Worm (Caenorhabditis elegans) whole organism, L4 larva: ENCODE results near the gene fbxa-61.
"Not testable (repeated sequence)": the region's sequence is repeated elsewhere in the genome, so short reads cannot be mapped to it uniquely, and the experiment has no call there.

Experiments
- daf-19 ChIP-seq: fragments of 200-800 bp; sonication (Bioruptor generic); conservative IDR thresholded peaks from 2 replicates; pipeline ENCODE4 v1.3.6; 2022; ENCODE audit warnings: missing genetic modification characterization, missing compliant biosample characterization
- egl-27 ChIP-seq: sonication (generic microtip); optimal IDR thresholded peaks from 3 replicates; lab custom pipeline; 2017; ENCODE audit warnings: missing biosample characterization, missing genetic modification reagents, missing genetic modification characterization
- lsy-2 ChIP-seq, 2 experiments: fragments of 150-350 bp in 1 of 2; sonication (generic microtip) in 1 of 2; optimal IDR thresholded peaks; 2 replicates each; lab custom pipeline; 2014 to 2017; ENCODE audit warnings: missing biosample characterization in 2 of 2, missing genetic modification characterization in 2 of 2
- nhr-102 ChIP-seq: sonication (generic microtip); optimal IDR thresholded peaks from 2 replicates; lab custom pipeline; 2016; ENCODE audit warnings: mild to moderate bottlenecking, missing genetic modification characterization, moderate library complexity, missing compliant biosample characterization
- nhr-11 ChIP-seq: fragments of 150-350 bp; optimal IDR thresholded peaks from 2 replicates; lab custom pipeline; 2014; ENCODE audit warnings: missing biosample characterization, missing genetic modification characterization
- saeg-2 ChIP-seq: fragments of 200-800 bp; sonication (Bioruptor generic); IDR thresholded peaks from 2 replicates; pipeline ENCODE4 v1.3.6; 2022; ENCODE audit warnings: missing genetic modification reagents, missing genetic modification characterization, missing compliant biosample characterization
- zfp-3 ChIP-seq: fragments of 200-800 bp; sonication (Bioruptor generic); conservative IDR thresholded peaks from 2 replicates; pipeline ENCODE4 v1.3.6; 2022; ENCODE audit warnings: missing genetic modification reagents, missing genetic modification characterization, missing compliant biosample characterization

DNA sequence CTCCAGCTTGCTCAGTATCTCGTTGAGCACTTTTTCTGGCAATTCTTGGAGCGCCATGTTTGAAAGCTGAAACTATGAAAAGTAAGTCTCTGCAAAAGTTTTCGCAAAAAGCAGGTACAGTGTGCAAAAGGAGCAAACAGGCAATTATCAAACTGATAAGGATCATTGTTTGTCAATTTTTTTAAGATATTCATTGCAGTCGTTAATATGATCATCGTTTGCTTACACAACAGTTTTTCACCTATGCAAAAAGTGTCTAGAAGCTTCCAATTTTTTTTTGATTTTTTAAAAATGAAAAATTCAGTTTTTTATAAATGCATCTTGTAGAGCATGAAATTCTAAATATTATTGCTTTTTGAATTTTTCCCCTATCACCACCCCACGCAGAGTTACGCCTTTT, 19.5 kb downstream of the fbxa-61 start, which contains the start of gene fbxa-78:
- not testable (repeated sequence) for TF ChIP-seq nhr-11 (tag; lab: Kevin White, UChicago); daf-19; lsy-2 (tag; optimal IDR thresholded peaks at IDR 0.05; lab: Kevin White, UChicago); zfp-3 (GFP tag; lab: Robert Waterston, UW); nhr-102; egl-27; saeg-2 (GFP tag; lab: Robert Waterston, UW)
